Worm (Caenorhabditis elegans) whole organism, midembryonic: ENCODE data around the gene acr-20.

ENCODE experiments used
- T22C8.4 ChIP-seq: fragments of 200-800 bp; sonication (Bioruptor generic); IDR thresholded peaks from 2 replicates; pipeline ENCODE4 v1.3.6; 2022; ENCODE audit warnings: missing genetic modification characterization, missing compliant biosample characterization
- cog-1 ChIP-seq: sonication (generic microtip); optimal IDR thresholded peaks from 2 replicates; lab custom pipeline; 2016; ENCODE audit warnings: missing genetic modification characterization, missing compliant biosample characterization
- flt-1 ChIP-seq: fragments of 200-800 bp; sonication (Bioruptor generic); IDR thresholded peaks from 2 replicates; pipeline ENCODE4 v1.3.6; 2022; ENCODE audit warnings: missing genetic modification characterization, missing compliant biosample characterization
- klf-2 ChIP-seq: fragments of 200-800 bp; sonication (Bioruptor generic); conservative IDR thresholded peaks from 2 replicates; pipeline ENCODE4 v1.3.6; 2022; ENCODE audit warnings: missing genetic modification reagents, missing genetic modification characterization, missing compliant biosample characterization
- med-1 ChIP-seq: sonication (generic microtip); optimal IDR thresholded peaks from 2 replicates; lab custom pipeline; 2017; ENCODE audit warnings: missing genetic modification characterization, mild to moderate bottlenecking, missing compliant biosample characterization, antibody characterized with exemption, missing genetic modification reagents; ENCODE audit not compliant: insufficient read depth
- ref-1 ChIP-seq: fragments of 200-800 bp; sonication (Bioruptor generic); conservative IDR thresholded peaks from 2 replicates; pipeline ENCODE4 v1.3.6; 2022; ENCODE audit warnings: missing genetic modification reagents, missing genetic modification characterization, missing compliant biosample characterization
- tab-1 ChIP-seq: fragments of 200-800 bp; sonication (Bioruptor generic); IDR thresholded peaks from 2 replicates; pipeline ENCODE4 v1.3.6; 2022; ENCODE audit warnings: missing genetic modification characterization, missing compliant biosample characterization
- ztf-23 ChIP-seq: fragments of 200-800 bp; sonication (Bioruptor generic); IDR thresholded peaks from 2 replicates; pipeline ENCODE4 v1.3.6; 2022; ENCODE audit warnings: missing genetic modification reagents, missing genetic modification characterization, missing compliant biosample characterization
- ztf-29 ChIP-seq: fragments of 200-800 bp; sonication (Bioruptor generic); IDR thresholded peaks from 2 replicates; pipeline ENCODE4 v1.3.6; 2022; ENCODE audit warnings: missing genetic modification reagents, missing genetic modification characterization, missing compliant biosample characterization

The acr-20 gene

DNA sequence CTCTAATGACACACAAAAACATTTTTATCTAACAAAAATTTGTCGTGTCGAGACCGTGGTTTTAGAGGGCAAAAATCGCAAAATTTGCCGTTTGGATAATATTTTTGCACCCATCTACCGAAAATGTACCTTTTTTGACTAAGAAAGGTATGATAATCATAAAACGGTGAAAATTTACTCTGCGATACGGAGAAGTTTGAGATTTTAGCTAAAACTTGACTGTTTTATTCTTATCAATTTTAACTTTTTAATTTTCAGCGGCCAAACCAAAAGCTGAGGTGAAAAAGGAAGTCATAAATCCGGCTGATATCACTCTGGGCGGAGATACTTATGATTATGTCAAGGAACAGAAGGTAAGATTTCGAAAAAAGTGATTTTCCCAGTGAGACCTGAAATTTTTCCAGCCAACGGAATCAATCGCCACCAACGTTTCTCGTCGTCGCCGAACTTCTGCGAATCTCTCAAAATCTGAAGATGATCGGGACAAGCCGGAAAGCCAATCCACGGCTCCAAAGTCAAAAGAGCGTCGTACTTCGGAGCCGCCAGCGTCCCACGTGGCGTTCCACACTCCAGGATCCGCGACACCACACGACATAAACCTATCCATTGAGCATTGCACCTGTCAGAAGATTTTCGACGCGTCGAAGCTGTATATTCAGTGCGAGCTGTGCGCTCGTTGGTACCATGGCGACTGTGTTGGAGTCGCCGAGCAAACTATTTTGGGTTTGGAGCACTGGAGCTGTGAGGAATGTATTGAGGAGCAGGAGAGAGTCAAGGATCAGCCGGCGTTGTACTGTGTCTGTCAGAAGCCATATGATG lies 28.6 kb upstream of the acr-20 start:
- TF ChIP-seq ref-1 (GFP tag; lab: Robert Waterston, UW) (no peak), klf-2 (GFP tag; lab: Robert Waterston, UW) (no peak), tab-1 (GFP tag; lab: Robert Waterston, UW) (no peak), ztf-29 (GFP tag; lab: Robert Waterston, UW) (no peak), cog-1 (tag; lab: Kevin White, UChicago) (no peak), med-1 (GFP tag; lab: Kevin White, UChicago) (no peak), flt-1 (no peak)

DNA sequence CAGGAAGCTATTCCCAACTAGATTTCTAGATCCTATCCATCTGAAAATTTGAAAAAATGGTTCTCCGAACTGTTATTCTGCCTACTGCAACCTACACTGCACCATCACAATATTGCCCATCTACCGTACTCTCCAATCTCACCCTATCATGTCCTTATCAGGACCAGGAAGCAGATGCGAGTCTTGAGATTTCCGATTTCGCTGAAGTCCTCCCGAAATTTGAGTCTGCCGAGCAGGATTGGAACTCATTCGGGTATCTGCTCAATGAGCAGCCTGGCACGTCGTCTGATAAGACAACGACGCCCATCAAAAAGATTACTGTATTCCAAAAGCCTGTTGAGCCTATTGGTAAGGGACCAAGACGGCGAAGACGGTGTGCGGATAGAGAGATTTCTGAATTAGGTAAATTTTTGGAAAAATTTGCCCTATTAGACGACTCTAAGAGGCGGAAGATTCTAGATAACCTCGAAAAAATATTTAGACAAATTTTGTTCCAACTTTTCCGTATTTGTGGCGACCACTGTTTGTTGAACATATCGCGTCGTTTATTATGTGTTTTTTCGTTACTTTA lies 27.9 kb upstream of the acr-20 start:
- TF ChIP-seq tab-1 (GFP tag; lab: Robert Waterston, UW), result no peak
- TF ChIP-seq flt-1, result no peak
- TF ChIP-seq ztf-23 (GFP tag; lab: Robert Waterston, UW), result no peak
- no peak for TF ChIP-seq klf-2 (GFP tag; lab: Robert Waterston, UW)
- TF ChIP-seq med-1 (GFP tag; lab: Kevin White, UChicago), result no peak
- TF ChIP-seq T22C8.4 (GFP tag; lab: Robert Waterston, UW), result no peak
- no peak for TF ChIP-seq ztf-29 (GFP tag; lab: Robert Waterston, UW)
- TF ChIP-seq ref-1 (GFP tag; lab: Robert Waterston, UW), result no peak
- no peak for TF ChIP-seq cog-1 (tag; lab: Kevin White, UChicago)

DNA sequence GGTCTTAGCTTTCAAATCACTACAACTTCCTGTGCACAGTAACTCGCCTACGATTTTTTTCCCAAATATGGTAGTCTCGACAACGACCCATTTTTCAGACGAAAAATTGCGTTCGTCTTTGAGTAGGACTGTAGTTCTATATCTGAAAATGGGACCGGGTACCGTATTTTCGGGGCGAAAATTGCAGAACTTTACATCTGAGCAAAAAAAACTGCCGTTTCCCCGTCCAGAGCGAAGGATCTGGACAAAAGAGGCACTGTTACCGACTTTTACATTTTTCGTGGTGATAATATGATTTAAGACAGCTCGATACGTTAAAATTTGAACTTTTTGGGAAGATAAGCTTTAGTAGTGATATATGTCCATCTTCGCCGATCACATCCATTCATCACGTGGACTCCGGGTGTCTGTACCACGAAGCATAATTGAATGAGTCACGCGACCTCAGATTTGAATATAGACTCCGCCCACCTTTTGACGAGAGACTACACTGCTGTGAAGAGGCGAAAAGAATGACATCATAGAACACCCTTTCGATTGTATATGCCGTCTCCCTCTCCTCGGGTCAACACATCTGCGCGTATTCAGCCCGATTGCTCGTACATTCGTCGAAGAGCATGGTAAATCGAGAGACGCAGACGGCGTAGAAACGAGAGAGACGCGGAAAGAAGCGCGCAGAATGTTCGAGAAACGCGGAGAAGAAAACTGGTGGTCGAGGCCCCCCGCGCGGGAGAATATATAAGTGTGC lies 27.2 kb upstream of the acr-20 start:
- TF ChIP-seq klf-2 (GFP tag; lab: Robert Waterston, UW) (no peak), cog-1 (tag; lab: Kevin White, UChicago) (peak; percentile 94)

DNA sequence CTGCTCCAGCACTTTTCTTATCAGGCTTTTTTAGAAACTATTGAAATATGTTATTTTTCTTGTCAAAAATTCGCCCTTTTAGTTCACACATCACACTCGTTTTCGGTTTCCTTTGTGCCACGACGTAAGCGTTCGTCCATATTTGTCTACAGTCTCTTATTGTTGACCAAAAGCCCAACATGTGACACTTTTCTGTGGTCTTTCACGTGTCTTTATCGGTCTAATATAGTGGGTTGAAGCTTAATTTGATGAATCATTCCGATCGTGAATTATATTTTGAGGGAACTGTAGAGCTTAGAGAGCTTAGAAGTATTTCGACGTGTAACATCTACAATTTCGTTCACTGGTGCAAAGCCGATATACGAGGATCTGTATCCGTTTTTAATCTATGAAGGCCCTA lies 26.6 kb upstream of the acr-20 start:
- TF ChIP-seq med-1 (GFP tag; lab: Kevin White, UChicago), result no peak
- TF ChIP-seq ztf-23 (GFP tag; lab: Robert Waterston, UW), result no peak
- TF ChIP-seq flt-1, result no peak
- TF ChIP-seq ztf-29 (GFP tag; lab: Robert Waterston, UW), result no peak
- no peak for TF ChIP-seq T22C8.4 (GFP tag; lab: Robert Waterston, UW)
- no peak for TF ChIP-seq tab-1 (GFP tag; lab: Robert Waterston, UW)
- no peak for TF ChIP-seq ref-1 (GFP tag; lab: Robert Waterston, UW)
- TF ChIP-seq cog-1 (tag; lab: Kevin White, UChicago), result no peak
- TF ChIP-seq klf-2 (GFP tag; lab: Robert Waterston, UW), result no peak

DNA sequence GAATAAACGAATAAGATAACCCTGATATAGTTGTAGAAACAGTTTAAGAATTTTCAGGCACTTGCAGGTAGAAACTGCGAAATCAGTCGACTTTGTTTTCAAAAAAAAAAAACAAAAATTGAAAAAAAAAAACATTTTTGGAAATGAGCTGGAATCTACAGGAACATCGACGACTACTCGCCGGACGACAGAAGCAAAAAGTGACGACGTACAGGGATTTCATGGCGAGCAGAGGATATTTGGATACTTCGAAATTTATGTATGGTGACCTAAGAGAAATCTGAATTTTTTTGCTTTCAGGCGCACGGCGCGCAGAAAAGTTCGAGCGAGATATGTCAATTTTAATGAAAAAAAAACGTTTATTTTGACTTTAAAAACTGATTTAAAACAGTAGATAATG lies 23.4 kb upstream of the acr-20 start:
- TF ChIP-seq cog-1 (tag; lab: Kevin White, UChicago) (no peak), med-1 (GFP tag; lab: Kevin White, UChicago) (no peak), tab-1 (GFP tag; lab: Robert Waterston, UW) (no peak), klf-2 (GFP tag; lab: Robert Waterston, UW) (no peak), ztf-29 (GFP tag; lab: Robert Waterston, UW) (no peak), ref-1 (GFP tag; lab: Robert Waterston, UW) (no peak), flt-1 (no peak), T22C8.4 (GFP tag; lab: Robert Waterston, UW) (no peak)

DNA sequence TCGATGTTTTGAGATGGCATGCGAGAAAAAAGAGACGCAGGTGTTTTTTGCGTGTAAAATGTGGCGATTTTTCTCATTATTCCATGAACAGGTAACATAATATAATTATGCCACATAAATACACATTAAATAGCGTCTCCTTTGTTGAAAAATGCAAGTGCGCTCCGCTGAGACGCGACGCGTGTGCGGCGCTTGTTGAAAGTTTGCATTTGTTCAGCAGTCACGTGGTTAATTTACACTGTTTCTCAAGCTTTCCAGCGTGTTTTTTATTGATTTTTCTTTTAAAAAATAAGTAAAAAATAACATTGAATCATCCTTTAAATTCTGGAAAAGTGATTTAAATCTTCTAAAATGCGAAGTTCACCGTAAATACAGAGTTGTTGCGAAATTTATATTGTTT lies 21.9 kb upstream of the acr-20 start:
- TF ChIP-seq ztf-29 (GFP tag; lab: Robert Waterston, UW), result no peak
- TF ChIP-seq cog-1 (tag; lab: Kevin White, UChicago), result peak; percentile 59
- TF ChIP-seq ztf-23 (GFP tag; lab: Robert Waterston, UW), result peak; percentile 67

DNA sequence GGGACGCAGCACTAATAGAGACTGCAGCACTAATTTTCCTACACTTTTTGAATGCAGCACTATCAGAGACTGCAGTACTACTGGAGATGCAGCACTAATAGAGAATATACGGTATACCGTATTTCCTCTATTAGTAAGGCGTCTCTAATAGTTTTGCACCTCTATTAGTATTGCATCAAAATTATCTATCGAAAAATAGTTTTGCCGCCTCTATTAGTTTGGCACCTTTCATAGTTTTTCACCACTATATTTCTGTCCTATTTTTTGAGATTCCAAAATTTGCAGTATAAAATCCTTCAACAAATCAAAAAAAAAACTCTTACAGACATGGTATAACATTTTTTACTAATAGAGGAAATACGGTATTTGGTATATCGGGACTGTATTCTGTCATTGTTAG lies 16.1 kb upstream of the acr-20 start:
- no peak for TF ChIP-seq ref-1 (GFP tag; lab: Robert Waterston, UW)
- TF ChIP-seq T22C8.4 (GFP tag; lab: Robert Waterston, UW), result no peak
- TF ChIP-seq flt-1, result no peak
- no peak for TF ChIP-seq klf-2 (GFP tag; lab: Robert Waterston, UW)
- TF ChIP-seq ztf-29 (GFP tag; lab: Robert Waterston, UW), result no peak
- TF ChIP-seq med-1 (GFP tag; lab: Kevin White, UChicago), result no peak
- no peak for TF ChIP-seq cog-1 (tag; lab: Kevin White, UChicago)
- no peak for TF ChIP-seq ztf-23 (GFP tag; lab: Robert Waterston, UW)
- no peak for TF ChIP-seq tab-1 (GFP tag; lab: Robert Waterston, UW)

DNA sequence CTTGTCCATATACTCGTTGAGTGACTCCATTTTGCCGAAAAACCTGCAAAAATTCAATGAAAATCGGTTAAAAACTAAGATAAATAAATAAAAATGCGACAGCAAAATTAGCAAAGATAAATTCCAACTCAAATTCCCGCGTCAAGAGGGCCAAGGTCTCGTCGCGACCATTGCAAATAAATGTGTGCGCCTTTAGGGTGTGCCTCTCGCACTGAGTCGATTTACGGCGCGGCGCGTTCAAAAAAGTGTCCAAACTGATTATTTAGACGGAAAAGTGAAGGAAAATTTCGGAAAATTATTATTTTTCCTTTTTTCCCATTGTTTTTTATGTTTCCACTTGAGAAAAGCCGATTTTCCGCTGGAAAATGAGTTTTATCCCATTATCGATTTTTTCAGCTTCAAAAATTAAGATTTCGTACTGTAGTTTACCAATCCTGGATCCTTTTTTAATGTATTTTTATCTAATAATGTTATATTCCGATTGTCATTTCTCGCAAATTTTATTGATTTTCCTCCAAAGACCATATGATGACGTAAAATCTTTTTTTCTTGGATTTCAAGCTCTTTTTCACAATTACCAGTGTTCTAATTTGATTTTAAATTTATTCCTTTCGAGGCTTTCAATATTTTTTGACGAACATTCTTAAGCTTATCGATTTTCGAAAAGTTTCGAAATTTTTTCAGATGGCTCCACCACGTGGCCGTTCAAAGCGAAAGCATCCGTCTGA lies 12.5 kb upstream of the acr-20 start, which contains the start of the genes kbp-3 and nurf-1:
Gene kbp-3 (minus strand): TSS at position 43 of the 728 bp plus-strand sequence.
Gene nurf-1 (plus strand): TSS at position 678 of the 728 bp plus-strand sequence.
- TF ChIP-seq T22C8.4 (GFP tag; lab: Robert Waterston, UW), result peak; percentile 54; the same call in 1 of the 2 replicates
- no peak for TF ChIP-seq flt-1

DNA sequence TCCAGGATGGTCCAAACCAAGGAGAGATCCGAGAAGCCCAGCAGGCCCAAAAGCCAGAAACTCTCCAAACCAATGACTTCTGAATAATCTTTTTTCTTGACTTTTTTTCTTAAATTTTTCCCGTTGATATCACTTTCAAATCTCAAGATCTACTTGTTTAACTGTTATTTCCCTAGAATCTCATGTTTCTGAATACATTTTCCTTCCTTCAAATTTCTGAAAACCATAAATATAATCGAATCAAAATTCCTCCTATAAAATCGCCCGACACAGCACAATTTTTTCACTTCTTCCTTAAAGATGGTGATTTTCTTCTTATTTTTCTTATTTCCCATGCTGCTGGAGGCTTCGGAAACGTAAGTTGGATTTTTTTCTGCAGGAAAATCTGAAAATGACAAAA lies 10.5 kb upstream of the acr-20 start, which contains the start of gene F26H11.8:
Gene F26H11.8 (plus strand): TSS at position 301 of the 400 bp plus-strand sequence.
- TF ChIP-seq flt-1, result no peak
- no peak for TF ChIP-seq cog-1 (tag; lab: Kevin White, UChicago)
- no peak for TF ChIP-seq ztf-29 (GFP tag; lab: Robert Waterston, UW)
- TF ChIP-seq tab-1 (GFP tag; lab: Robert Waterston, UW), result no peak
- TF ChIP-seq klf-2 (GFP tag; lab: Robert Waterston, UW), result no peak
- no peak for TF ChIP-seq T22C8.4 (GFP tag; lab: Robert Waterston, UW)
- TF ChIP-seq med-1 (GFP tag; lab: Kevin White, UChicago), result no peak
